Worm (Caenorhabditis elegans) whole organism, dauer: ENCODE measurements around the gene timp-1.

Experiments
- unc-62 ChIP-seq: sonication (generic microtip); optimal IDR thresholded peaks from 2 replicates; lab custom pipeline; 2017; ENCODE audit warnings: missing biosample characterization, missing genetic modification reagents, missing genetic modification characterization

The timp-1 gene

ce11 chrV:8190430-8190829 is 16.6 kb upstream of the timp-1 start, which contains the start of gene F20D6.1:
Gene F20D6.1, plus strand, starts transcription at chrV:8190730.
- TF ChIP-seq unc-62 (GFP tag; lab: Kevin White, UChicago): no peak

- no peak for TF ChIP-seq unc-62 (GFP tag; lab: Kevin White, UChicago)
Observed at ce11 chrV:8195889-8196418, 11.1 kb upstream of the timp-1 start, which contains the start of gene F20D6.10. Gene F20D6.10, minus strand, starts transcription at chrV:8195939.

- no peak for TF ChIP-seq unc-62 (GFP tag; lab: Kevin White, UChicago)
Observed at ce11 chrV:8196993-8197392, 10.0 kb upstream of the timp-1 start.

ce11 chrV:8198994-8199393 is 8.0 kb upstream of the timp-1 start, which contains the start of gene F20D6.11:
Gene F20D6.11, minus strand, starts transcription at chrV:8199094.
- TF ChIP-seq unc-62 (GFP tag; lab: Kevin White, UChicago): no peak

ce11 chrV:8201229-8201858 is 5.7 kb upstream of the timp-1 start, which contains the start of gene cri-2:
Gene cri-2, plus strand, starts transcription at chrV:8201808.
- no peak for TF ChIP-seq unc-62 (GFP tag; lab: Kevin White, UChicago)

ce11 chrV:8203085-8203643 is 3.9 kb upstream of the timp-1 start, which contains the start of gene cest-17:
Gene cest-17, plus strand, starts transcription at chrV:8203332.
- no peak for TF ChIP-seq unc-62 (GFP tag; lab: Kevin White, UChicago)

- no peak for TF ChIP-seq unc-62 (GFP tag; lab: Kevin White, UChicago)
Observed at ce11 chrV:8210527-8210926, 3.5 kb downstream of the timp-1 start.

- no peak for TF ChIP-seq unc-62 (GFP tag; lab: Kevin White, UChicago)
Observed at ce11 chrV:8211993-8212392, 5.0 kb downstream of the timp-1 start.

ce11 chrV:8212816-8213215 is 5.8 kb downstream of the timp-1 start:
- no peak for TF ChIP-seq unc-62 (GFP tag; lab: Kevin White, UChicago)

- TF ChIP-seq unc-62 (GFP tag; lab: Kevin White, UChicago): no peak
Observed at ce11 chrV:8213868-8214267, 6.8 kb downstream of the timp-1 start, which contains the start of gene K07C11.7. Gene K07C11.7, minus strand, starts transcription at chrV:8213968.

ce11 chrV:8215158-8215557 is 8.1 kb downstream of the timp-1 start:
- no peak for TF ChIP-seq unc-62 (GFP tag; lab: Kevin White, UChicago)

ce11 chrV:8217118-8217517 is 10.1 kb downstream of the timp-1 start:
- TF ChIP-seq unc-62 (GFP tag; lab: Kevin White, UChicago): no peak

ce11 chrV:8217661-8218265 is 10.7 kb downstream of the timp-1 start, which contains the start of gene K07C11.8:
Gene K07C11.8, minus strand, starts transcription at chrV:8217884.
- no peak for TF ChIP-seq unc-62 (GFP tag; lab: Kevin White, UChicago)

ce11 chrV:8219550-8219949 is 12.5 kb downstream of the timp-1 start:
- no peak for TF ChIP-seq unc-62 (GFP tag; lab: Kevin White, UChicago)

ce11 chrV:8221083-8221538 is 14.1 kb downstream of the timp-1 start, which contains the start of the genes cogc-6 and air-1:
Gene cogc-6, minus strand, starts transcription at chrV:8221316.
Gene air-1, plus strand, starts transcription at chrV:8221488.
- TF ChIP-seq unc-62 (GFP tag; lab: Kevin White, UChicago): no peak

ce11 chrV:8223417-8223816 is 16.4 kb downstream of the timp-1 start:
- TF ChIP-seq unc-62 (GFP tag; lab: Kevin White, UChicago): no peak
